Fruit fly (Drosophila melanogaster) whole organism: ENCODE data around the gene MnM.

Experiments used
- CG8478 ChIP-seq: fragments of >200 bp; optimal IDR thresholded peaks from 2 replicates; lab custom pipeline; 2018; ENCODE audit warnings: inconsistent platforms
- Dll ChIP-seq: fragments of >200 bp; optimal IDR thresholded peaks from 2 replicates; lab custom pipeline; 2017
- EcR ChIP-seq, 2 experiments: fragments of >200 bp; optimal IDR thresholded peaks; 2 replicates each; lab custom pipeline; 2017; ENCODE audit warnings: missing biosample characterization in 2 of 2, missing genetic modification characterization in 2 of 2, missing genetic modification reagents in 2 of 2
- pan ChIP-seq: fragments of >200 bp; optimal IDR thresholded peaks from 2 replicates; lab custom pipeline; 2017
- psq ChIP-seq: fragments of >200 bp; optimal IDR thresholded peaks from 2 replicates; lab custom pipeline; 2017
- usp ChIP-seq: fragments of >200 bp; optimal IDR thresholded peaks from 2 replicates; lab custom pipeline; 2017; ENCODE audit warnings: missing biosample characterization, missing genetic modification characterization, mixed read lengths

MnM gene

dm6 chr3L:3124519-3124918 is 53.9 kb downstream of the MnM start:
- TF ChIP-seq CG8478 (lab: Kevin White, UChicago) (no peak), pan (lab: Kevin White, UChicago) (no peak), psq (lab: Kevin White, UChicago) (no peak), usp (GFP tag; lab: Kevin White, UChicago) (no peak), Dll (lab: Kevin White, UChicago) (no peak), EcR (GFP tag; optimal IDR thresholded peaks at IDR 0.05; lab: Kevin White, UChicago) (no peak)
